Fruit fly (Drosophila melanogaster): ENCODE data around the gene lmgA.

lmgA gene

dm6 chr2L:8496269-8496668, 32.1 kb downstream of the lmgA start, which contains the start of gene Bace (continued):
- peak; percentile 93 for TF ChIP-seq exex (tag; optimal IDR thresholded peaks at IDR 0.05)
- TF ChIP-seq prd (optimal IDR thresholded peaks at IDR 0.05): no peak
- TF ChIP-seq prd (GFP tag; IDR thresholded peaks at IDR 0.05): no peak
- no peak for TF ChIP-seq Hr3 (GFP tag; optimal IDR thresholded peaks at IDR 0.05)
- peak; percentile 70 for TF ChIP-seq mirr (GFP tag; optimal IDR thresholded peaks at IDR 0.05)
- TF ChIP-seq CG1792 (GFP tag; optimal IDR thresholded peaks at IDR 0.05): no peak
- TF ChIP-seq usp (GFP tag; optimal IDR thresholded peaks at IDR 0.05): no peak

- TF ChIP-seq esg (GFP tag; conservative IDR thresholded peaks at IDR 0.05) (no peak), tio (GFP tag; optimal IDR thresholded peaks at IDR 0.05) (no peak), Blimp-1 (GFP tag; optimal IDR thresholded peaks at IDR 0.05) (no peak), tna (GFP tag; IDR thresholded peaks at IDR 0.05; ENCODE audit: partially characterized antibody) (no peak), mirr (GFP tag; optimal IDR thresholded peaks at IDR 0.05) (no peak)
Observed at dm6 chr2L:8490439-8490838, 38.0 kb downstream of the lmgA start, which contains the start of gene CG43400. Gene CG43400 (plus strand): TSS chr2L:8490739.

dm6 chr2L:8488735-8489134, 39.7 kb downstream of the lmgA start, which contains the start of gene CG13088:
Gene CG13088 (plus strand): TSS chr2L:8488981.
- TF ChIP-seq trh (GFP tag; optimal IDR thresholded peaks at IDR 0.05): no peak
- TF ChIP-seq CG6272 (GFP tag; IDR thresholded peaks at IDR 0.05): no peak
- no peak for TF ChIP-seq CG3281 (GFP tag; optimal IDR thresholded peaks at IDR 0.05)
- TF ChIP-seq CG10147 (GFP tag; optimal IDR thresholded peaks at IDR 0.05): no peak
- TF ChIP-seq CG1603 (tag; optimal IDR thresholded peaks at IDR 0.05): peak; percentile 83
- no peak; the same call in 1 of the 2 replicates for TF ChIP-seq NFAT (GFP tag; IDR thresholded peaks at IDR 0.05)
- peak; percentile 50; the same call in 1 of the 2 replicates for TF ChIP-seq CG42726 (GFP tag; IDR thresholded peaks at IDR 0.05; ENCODE audit: partially characterized antibody)
- TF ChIP-seq Ptx1 (GFP tag; IDR thresholded peaks at IDR 0.05): no peak
- no peak for TF ChIP-seq MTF-1 (GFP tag; optimal IDR thresholded peaks at IDR 0.05; ENCODE audit: borderline replicate concordance)
- TF ChIP-seq Opbp (GFP tag; IDR thresholded peaks at IDR 0.05; ENCODE audit: partially characterized antibody): peak; percentile 66; the same call in 2 of the 3 replicates
- peak; percentile 36 for TF ChIP-seq zen (tag; optimal IDR thresholded peaks at IDR 0.05)
- no peak for TF ChIP-seq repo (GFP tag; optimal IDR thresholded peaks at IDR 0.05)
- TF ChIP-seq sqz (GFP tag; optimal IDR thresholded peaks at IDR 0.05): no peak
- peak; percentile 51 for TF ChIP-seq Dip3 (GFP tag; optimal IDR thresholded peaks at IDR 0.05)
- TF ChIP-seq CG11085 (GFP tag; IDR thresholded peaks at IDR 0.05): no peak
- no peak for TF ChIP-seq Gug (GFP tag; IDR thresholded peaks at IDR 0.05)
- peak; percentile 33 for TF ChIP-seq CG17802 (tag; optimal IDR thresholded peaks at IDR 0.05)
- no peak for TF ChIP-seq schlank (tag; optimal IDR thresholded peaks at IDR 0.05)
- TF ChIP-seq tin (GFP tag; optimal IDR thresholded peaks at IDR 0.05): no peak
- TF ChIP-seq Sin3A (optimal IDR thresholded peaks at IDR 0.05): no peak
- TF ChIP-seq crol (GFP tag; IDR thresholded peaks at IDR 0.05): no peak
- no peak for TF ChIP-seq Doc2 (GFP tag; IDR thresholded peaks at IDR 0.05)
- TF ChIP-seq ara (GFP tag; IDR thresholded peaks at IDR 0.05): no peak
- peak; percentile 58 for TF ChIP-seq CTCF (GFP tag; optimal IDR thresholded peaks at IDR 0.05)
- TF ChIP-seq aop (GFP tag; IDR thresholded peaks at IDR 0.05): no peak
- peak; percentile 14 to 17 for TF ChIP-seq chif (GFP tag; optimal IDR thresholded peaks at IDR 0.05)
- TF ChIP-seq CG11560 (tag; IDR thresholded peaks at IDR 0.05): no peak
- no peak for TF ChIP-seq CG4282 (GFP tag; optimal IDR thresholded peaks at IDR 0.05)
- TF ChIP-seq CG32767 (GFP tag; IDR thresholded peaks at IDR 0.05): no peak
- TF ChIP-seq CG4424 (GFP tag; optimal IDR thresholded peaks at IDR 0.05): no peak
- TF ChIP-seq gcm (GFP tag; optimal IDR thresholded peaks at IDR 0.05): no peak
- TF ChIP-seq CG11696 (GFP tag; IDR thresholded peaks at IDR 0.05): no peak
- no peak for TF ChIP-seq luna (GFP tag; optimal IDR thresholded peaks at IDR 0.05)
- no peak for TF ChIP-seq Doc3 (GFP tag; IDR thresholded peaks at IDR 0.05; ENCODE audit: partially characterized antibody)
- no peak for TF ChIP-seq ttk (GFP tag; IDR thresholded peaks at IDR 0.05)
- TF ChIP-seq CG12219 (GFP tag; optimal IDR thresholded peaks at IDR 0.05): no peak
- peak; percentile 41; the same call in 1 of the 3 replicates for TF ChIP-seq zfh1 (GFP tag; IDR thresholded peaks at IDR 0.05)
- TF ChIP-seq CG10543 (GFP tag; optimal IDR thresholded peaks at IDR 0.05): no peak
